Worm (Caenorhabditis elegans): ENCODE results near the gene srj-15.

Gene srj-15

ce11 chrV:1920105-1920504, 44.6 kb downstream of the srj-15 start, which contains the start of gene Y32G9A.12:
Gene Y32G9A.12 (minus strand): TSS chrV:1920205.
- TF ChIP-seq nhr-43 (tag; optimal IDR thresholded peaks at IDR 0.05; ENCODE audit: poor library complexity, severe bottlenecking): no peak
- TF ChIP-seq ZK546.5 (tag; optimal IDR thresholded peaks at IDR 0.05): no peak
- TF ChIP-seq ztf-4 (tag; optimal IDR thresholded peaks at IDR 0.05): no peak
- TF ChIP-seq egl-5 (tag; optimal IDR thresholded peaks at IDR 0.05): no peak
- no peak for TF ChIP-seq nhr-67 (tag; optimal IDR thresholded peaks at IDR 0.05)
- TF ChIP-seq nhr-237 (tag; optimal IDR thresholded peaks at IDR 0.05): no peak
- no peak for TF ChIP-seq pha-4 (tag; optimal IDR thresholded peaks at IDR 0.05)
- TF ChIP-seq fkh-2 (tag; optimal IDR thresholded peaks at IDR 0.05): no peak
- TF ChIP-seq skn-1 (tag; optimal IDR thresholded peaks at IDR 0.05): no peak
- TF ChIP-seq hmg-11 (tag; optimal IDR thresholded peaks at IDR 0.05): no peak
- no peak for TF ChIP-seq nhr-77 (tag; optimal IDR thresholded peaks at IDR 0.05)
- TF ChIP-seq elt-1 (tag; optimal IDR thresholded peaks at IDR 0.05): no peak
- TF ChIP-seq nfya-1 (tag; optimal IDR thresholded peaks at IDR 0.05; ENCODE audit: insufficient read depth): no peak
- TF ChIP-seq eor-1 (tag; optimal IDR thresholded peaks at IDR 0.05): no peak
- TF ChIP-seq nhr-12 (tag; optimal IDR thresholded peaks at IDR 0.05): no peak
- TF ChIP-seq tbx-2 (tag; optimal IDR thresholded peaks at IDR 0.05): no peak
- TF ChIP-seq ceh-82 (tag; optimal IDR thresholded peaks at IDR 0.05): no peak
- no peak for TF ChIP-seq nhr-76 (tag; optimal IDR thresholded peaks at IDR 0.05)
- TF ChIP-seq elt-3 (tag; optimal IDR thresholded peaks at IDR 0.05): no peak
- no peak for TF ChIP-seq sea-2 (GFP tag; optimal IDR thresholded peaks at IDR 0.05)

- TF ChIP-seq lin-39 (tag; optimal IDR thresholded peaks at IDR 0.05) (peak; percentile 11), hmg-11 (tag; optimal IDR thresholded peaks at IDR 0.05) (peak; percentile 44), nhr-25 (tag; optimal IDR thresholded peaks at IDR 0.05) (peak; percentile 27), nhr-23 (tag; optimal IDR thresholded peaks at IDR 0.05) (peak; percentile 11), lin-15B (tag; optimal IDR thresholded peaks at IDR 0.05) (peak; percentile 69), nfya-1 (tag; optimal IDR thresholded peaks at IDR 0.05; ENCODE audit: insufficient read depth) (peak; percentile 68), pha-4 (tag; optimal IDR thresholded peaks at IDR 0.05) (peak; percentile 24), zag-1 (tag; optimal IDR thresholded peaks at IDR 0.05) (no peak), ceh-16 (tag; optimal IDR thresholded peaks at IDR 0.05) (no peak), fos-1 (tag; optimal IDR thresholded peaks at IDR 0.05) (no peak), pqm-1 (tag; optimal IDR thresholded peaks at IDR 0.05) (peak; percentile 5)
Observed at ce11 chrV:1918030-1918559, 46.6 kb downstream of the srj-15 start, which contains the start of gene Y32G9A.2. Gene Y32G9A.2 (plus strand): TSS chrV:1918509.

All from whole organism, L3 larva.